Fruit fly (Drosophila melanogaster) whole organism, adult: ENCODE data around the gene Hpd.

Experiments
- CG11617 ChIP-seq: fragments of 200-800 bp; sonication (Bioruptor generic); optimal IDR thresholded peaks from 2 replicates; lab custom pipeline; 2017; ENCODE audit warnings: mild to moderate bottlenecking, missing biosample characterization, missing genetic modification reagents, missing genetic modification characterization
- CG12768 ChIP-seq: fragments of 200-800 bp; sonication (Bioruptor generic); optimal IDR thresholded peaks from 2 replicates; lab custom pipeline; 2017; ENCODE audit warnings: missing biosample characterization, missing genetic modification characterization, mild to moderate bottlenecking, moderate library complexity, missing genetic modification reagents
- CG14711 ChIP-seq: fragments of 200-800 bp; sonication (Bioruptor generic); optimal IDR thresholded peaks from 2 replicates; lab custom pipeline; 2018; ENCODE audit warnings: missing biosample characterization, mild to moderate bottlenecking, missing genetic modification characterization, moderate library complexity
- CG1620 ChIP-seq: fragments of 200-800 bp; sonication (Bioruptor generic); optimal IDR thresholded peaks from 2 replicates; lab custom pipeline; 2016; ENCODE audit warnings: missing biosample characterization, missing genetic modification characterization
- CG33017 ChIP-seq: fragments of 200-800 bp; sonication (Bioruptor generic); optimal IDR thresholded peaks from 2 replicates; lab custom pipeline; 2018; ENCODE audit warnings: missing biosample characterization, mild to moderate bottlenecking, missing genetic modification characterization, moderate library complexity
- CG5204 ChIP-seq: fragments of 200-800 bp; sonication (Bioruptor generic); optimal IDR thresholded peaks from 2 replicates; lab custom pipeline; 2016; ENCODE audit warnings: missing biosample characterization, missing genetic modification characterization
- CG7045 ChIP-seq: fragments of 200-800 bp; sonication (Bioruptor generic); optimal IDR thresholded peaks from 2 replicates; lab custom pipeline; 2017; ENCODE audit warnings: missing biosample characterization, mild to moderate bottlenecking, missing genetic modification characterization
- CG7101 ChIP-seq: fragments of 200-800 bp; sonication (Bioruptor generic); optimal IDR thresholded peaks from 2 replicates; lab custom pipeline; 2018; ENCODE audit warnings: missing biosample characterization, mild to moderate bottlenecking, missing genetic modification characterization, moderate library complexity
- Clk ChIP-seq: fragments of 200-800 bp; sonication (Bioruptor generic); optimal IDR thresholded peaks from 2 replicates; lab custom pipeline; 2017; ENCODE audit warnings: missing biosample characterization, missing genetic modification characterization
- Crg-1 ChIP-seq: fragments of 200-800 bp; sonication (Bioruptor generic); optimal IDR thresholded peaks from 2 replicates; lab custom pipeline; 2016; ENCODE audit warnings: missing biosample characterization, missing genetic modification characterization
- Hr96 ChIP-seq: fragments of 200-800 bp; sonication (Bioruptor generic); optimal IDR thresholded peaks from 2 replicates; lab custom pipeline; 2016; ENCODE audit warnings: missing biosample characterization, missing genetic modification characterization
- Mnt ChIP-seq: fragments of 200-800 bp; sonication (Bioruptor generic); optimal IDR thresholded peaks from 2 replicates; lab custom pipeline; 2016; ENCODE audit warnings: missing biosample characterization, mild to moderate bottlenecking, missing genetic modification characterization
- bab1 ChIP-seq: fragments of 200-800 bp; sonication (Bioruptor generic); optimal IDR thresholded peaks from 3 replicates; lab custom pipeline; 2019; ENCODE audit warnings: missing biosample characterization, mild to moderate bottlenecking, missing genetic modification characterization, moderate library complexity
- cic ChIP-seq: fragments of 200-800 bp; sonication (Bioruptor generic); optimal IDR thresholded peaks from 2 replicates; lab custom pipeline; 2017; ENCODE audit warnings: missing biosample characterization, mild to moderate bottlenecking, missing genetic modification characterization, moderate library complexity
- cnc ChIP-seq, 2 experiments: fragments of >200 bp; optimal IDR thresholded peaks; 2 replicates each; lab custom pipeline; 2017
- kay ChIP-seq: fragments of 200-800 bp; sonication (Bioruptor generic); peaks from one replicate; lab custom pipeline; 2016; ENCODE audit warnings: missing biosample characterization, missing genetic modification characterization, borderline replicate concordance
- ovo ChIP-seq: fragments of 200-800 bp; sonication (Bioruptor generic); optimal IDR thresholded peaks from 2 replicates; lab custom pipeline; 2016; ENCODE audit warnings: missing biosample characterization, missing genetic modification characterization
- pad ChIP-seq: fragments of 200-800 bp; sonication (Bioruptor generic); optimal IDR thresholded peaks from 3 replicates; lab custom pipeline; 2017; ENCODE audit warnings: missing biosample characterization, missing genetic modification characterization, mild to moderate bottlenecking, moderate library complexity, missing genetic modification reagents
- tj ChIP-seq: fragments of 200-800 bp; sonication (Bioruptor generic); optimal IDR thresholded peaks from 3 replicates; lab custom pipeline; 2017; ENCODE audit warnings: missing biosample characterization, mild to moderate bottlenecking, missing genetic modification characterization, moderate library complexity
- toe ChIP-seq: fragments of 200-800 bp; sonication (Bioruptor generic); optimal IDR thresholded peaks from 2 replicates; lab custom pipeline; 2016; ENCODE audit warnings: missing biosample characterization, missing genetic modification characterization

Gene Hpd

DNA sequence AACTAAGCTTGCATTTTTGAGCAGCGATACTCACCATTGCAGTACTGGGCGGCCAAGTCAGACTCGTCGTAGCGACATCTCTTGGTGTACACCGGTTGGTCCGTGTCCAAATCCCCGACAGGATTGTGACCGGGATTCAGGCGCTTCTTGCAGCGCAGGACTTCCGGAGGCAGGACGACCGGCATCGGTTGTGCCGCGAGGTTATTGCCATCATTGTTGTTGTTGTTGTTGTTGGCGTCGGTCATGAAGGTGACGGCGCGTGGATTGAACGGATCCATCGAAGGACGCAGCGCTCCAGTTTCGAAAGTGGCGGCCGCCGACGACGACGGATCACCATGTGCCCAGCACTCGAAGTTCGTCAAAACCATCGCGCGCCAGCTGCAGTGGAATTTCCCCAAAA lies 32.9 kb upstream of the Hpd start:
- TF ChIP-seq CG12768 (GFP tag; lab: Kevin White, UChicago) (no peak), CG1620 (no peak), kay (GFP tag; lab: Kevin White, UChicago) (no peak), toe (no peak), CG5204 (GFP tag; lab: Kevin White, UChicago) (no peak), cic (GFP tag; lab: Kevin White, UChicago) (no peak), Clk (GFP tag; lab: Kevin White, UChicago) (no peak), Hr96 (GFP tag; lab: Kevin White, UChicago) (no peak), CG14711 (no peak), CG33017 (tag; lab: Kevin White, UChicago) (no peak), Mnt (GFP tag; lab: Kevin White, UChicago) (no peak), bab1 (GFP tag; lab: Kevin White, UChicago) (no peak), cnc (optimal IDR thresholded peaks at IDR 0.05; lab: Kevin White, UChicago) (no peak), pad (GFP tag; lab: Kevin White, UChicago) (no peak), CG7101 (tag; lab: Kevin White, UChicago) (no peak), Crg-1 (GFP tag; lab: Kevin White, UChicago) (no peak), CG7045 (no peak), tj (GFP tag; lab: Kevin White, UChicago) (no peak), CG11617 (GFP tag; lab: Kevin White, UChicago) (no peak)

DNA sequence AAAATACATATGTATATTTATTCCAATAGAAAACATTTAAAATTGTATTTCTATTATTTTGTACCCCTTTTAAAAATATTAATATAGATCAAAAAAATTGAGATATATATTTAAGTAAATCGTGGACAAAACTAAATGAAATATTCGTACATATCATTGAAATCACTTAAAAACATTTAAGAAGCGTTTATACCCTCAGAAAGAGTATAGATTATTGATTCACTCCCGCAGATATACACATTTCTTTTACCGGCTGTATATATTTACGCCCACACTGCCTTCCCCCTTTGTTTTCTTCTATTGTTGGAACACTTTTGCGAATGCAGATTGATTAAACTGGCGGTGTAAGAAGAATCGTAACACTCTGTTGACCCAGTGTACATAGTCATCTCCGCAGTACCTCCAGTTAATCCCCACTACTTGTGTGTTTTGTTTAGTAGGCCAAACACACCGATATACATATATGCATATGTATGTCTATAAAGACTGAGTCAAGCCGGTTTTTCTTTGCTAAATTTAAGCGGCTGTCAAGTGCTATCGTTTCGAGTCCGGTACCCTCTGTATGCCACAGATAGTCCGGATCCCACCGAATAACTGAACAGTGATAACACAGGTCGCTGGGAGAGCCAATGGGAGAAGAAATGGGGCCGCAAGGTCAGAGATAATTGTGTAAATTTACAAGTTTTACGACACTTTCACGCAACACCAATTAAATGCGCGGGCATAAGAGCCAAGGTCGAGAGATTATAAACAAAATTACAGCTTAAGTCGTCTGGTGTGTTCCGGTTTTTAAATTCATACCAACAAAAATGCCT lies 32.0 kb upstream of the Hpd start:
- TF ChIP-seq Mnt (GFP tag; lab: Kevin White, UChicago) (peak; percentile 63), tj (GFP tag; lab: Kevin White, UChicago) (no peak), Clk (GFP tag; lab: Kevin White, UChicago) (no peak), cnc (optimal IDR thresholded peaks at IDR 0.05; lab: Kevin White, UChicago) (no peak), CG33017 (tag; lab: Kevin White, UChicago) (peak; percentile 84), bab1 (GFP tag; lab: Kevin White, UChicago) (no peak), cic (GFP tag; lab: Kevin White, UChicago) (peak; percentile 71), CG5204 (GFP tag; lab: Kevin White, UChicago) (peak; percentile 17), CG14711 (peak; percentile 62), CG12768 (GFP tag; lab: Kevin White, UChicago) (peak; percentile 32), CG1620 (peak; percentile 12), CG7101 (tag; lab: Kevin White, UChicago) (peak; percentile 76), Crg-1 (GFP tag; lab: Kevin White, UChicago) (peak; percentile 87), Hr96 (GFP tag; lab: Kevin White, UChicago) (peak; percentile 19), toe (peak; percentile 46), pad (GFP tag; lab: Kevin White, UChicago) (peak; percentile 50), CG7045 (no peak), CG11617 (GFP tag; lab: Kevin White, UChicago) (peak; percentile 41), ovo (GFP tag; lab: Kevin White, UChicago) (peak; percentile 53), kay (GFP tag; lab: Kevin White, UChicago) (peak; percentile 50)

DNA sequence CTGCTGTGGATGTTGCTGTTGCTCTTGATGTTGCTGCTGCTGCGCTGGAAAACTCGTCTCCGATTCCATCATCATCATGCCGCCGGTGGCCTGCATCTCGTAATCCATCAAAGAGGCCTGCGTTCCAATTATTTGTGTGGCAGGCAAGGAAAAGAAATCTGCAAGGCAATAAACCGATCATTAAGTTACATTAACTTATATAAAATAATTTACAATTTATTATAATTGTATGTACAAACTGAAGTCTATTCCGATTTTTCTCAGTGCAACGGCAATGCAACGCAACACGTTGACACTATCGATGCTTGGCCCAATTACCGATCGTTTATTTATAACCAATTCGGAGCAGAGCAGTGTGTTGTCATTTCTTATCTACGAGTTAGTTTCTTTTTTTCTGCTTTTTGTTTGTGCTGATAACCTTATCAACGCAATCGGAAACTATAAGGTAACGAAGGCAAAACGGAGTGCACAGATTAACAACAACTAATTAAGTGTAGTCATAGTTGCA lies 31.4 kb upstream of the Hpd start:
- TF ChIP-seq toe: no peak
- TF ChIP-seq tj (GFP tag; lab: Kevin White, UChicago): peak; percentile 19
- TF ChIP-seq CG14711: no peak
- no peak for TF ChIP-seq CG33017 (tag; lab: Kevin White, UChicago)
- peak; percentile 6 for TF ChIP-seq CG11617 (GFP tag; lab: Kevin White, UChicago)
- TF ChIP-seq Clk (GFP tag; lab: Kevin White, UChicago): peak; percentile 44
- TF ChIP-seq CG5204 (GFP tag; lab: Kevin White, UChicago): no peak
- no peak for TF ChIP-seq pad (GFP tag; lab: Kevin White, UChicago)
- TF ChIP-seq CG7101 (tag; lab: Kevin White, UChicago): no peak
- TF ChIP-seq CG12768 (GFP tag; lab: Kevin White, UChicago): peak; percentile 26
- no peak for TF ChIP-seq CG1620
- TF ChIP-seq bab1 (GFP tag; lab: Kevin White, UChicago): no peak
- peak; percentile 96 for TF ChIP-seq kay (GFP tag; lab: Kevin White, UChicago)
- peak; percentile 30 for TF ChIP-seq Mnt (GFP tag; lab: Kevin White, UChicago)
- TF ChIP-seq Hr96 (GFP tag; lab: Kevin White, UChicago): no peak
- TF ChIP-seq cic (GFP tag; lab: Kevin White, UChicago): peak; percentile 86
- no peak for TF ChIP-seq cnc (optimal IDR thresholded peaks at IDR 0.05; lab: Kevin White, UChicago)
- TF ChIP-seq ovo (GFP tag; lab: Kevin White, UChicago): no peak
- TF ChIP-seq Crg-1 (GFP tag; lab: Kevin White, UChicago): no peak
- peak; percentile 55 for TF ChIP-seq CG7045

DNA sequence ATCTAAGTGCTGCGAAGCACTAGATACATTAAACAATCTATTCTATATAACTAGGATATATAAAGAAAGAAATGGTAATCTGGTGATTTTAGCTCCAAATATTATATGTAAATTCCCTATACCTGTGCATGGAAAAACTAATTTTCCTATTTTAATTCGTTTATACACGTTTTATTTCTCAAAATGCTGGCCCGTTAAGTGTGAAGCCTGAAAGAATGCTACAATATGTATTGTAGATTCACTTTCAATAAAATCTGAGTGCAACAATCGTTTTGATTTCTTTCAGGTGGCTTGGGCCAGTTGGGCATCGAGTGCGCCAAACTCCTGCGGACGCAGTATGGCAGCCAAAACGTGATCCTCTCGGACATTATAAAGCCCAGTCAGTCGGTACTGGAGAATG lies 27.8 kb upstream of the Hpd start:
- no peak for TF ChIP-seq CG7045
- TF ChIP-seq CG12768 (GFP tag; lab: Kevin White, UChicago): no peak
- no peak for TF ChIP-seq CG33017 (tag; lab: Kevin White, UChicago)
- TF ChIP-seq CG7101 (tag; lab: Kevin White, UChicago): no peak
- TF ChIP-seq Crg-1 (GFP tag; lab: Kevin White, UChicago): no peak
- TF ChIP-seq bab1 (GFP tag; lab: Kevin White, UChicago): no peak
- no peak for TF ChIP-seq tj (GFP tag; lab: Kevin White, UChicago)

DNA sequence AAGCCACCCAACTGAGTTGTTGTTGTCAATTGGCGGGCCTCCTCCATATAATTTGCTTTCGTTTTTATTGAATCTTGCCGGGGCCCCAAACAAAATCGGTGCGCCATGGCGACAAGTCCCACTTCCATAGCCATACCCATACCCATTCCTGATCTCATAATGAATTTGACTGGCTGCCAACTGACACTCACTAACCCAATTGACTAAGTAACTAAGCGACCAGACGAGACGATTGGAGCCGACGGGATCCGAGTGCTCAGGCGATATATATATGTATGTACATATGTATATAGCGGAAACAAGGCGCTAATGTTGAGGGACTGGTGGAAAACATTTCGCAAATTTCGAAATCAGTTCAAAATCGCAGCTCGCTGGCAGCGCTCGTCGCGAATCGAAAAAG lies 26.9 kb upstream of the Hpd start, which contains the start of gene Tdh:
Gene Tdh (plus strand): TSS at position 346 of the 400 bp plus-strand sequence.
- no peak for TF ChIP-seq pad (GFP tag; lab: Kevin White, UChicago)
- no peak for TF ChIP-seq cic (GFP tag; lab: Kevin White, UChicago)
- TF ChIP-seq CG7101 (tag; lab: Kevin White, UChicago): no peak
- TF ChIP-seq CG1620: no peak
- no peak for TF ChIP-seq toe
- TF ChIP-seq Mnt (GFP tag; lab: Kevin White, UChicago): no peak
- TF ChIP-seq ovo (GFP tag; lab: Kevin White, UChicago): no peak
- TF ChIP-seq CG5204 (GFP tag; lab: Kevin White, UChicago): no peak
- TF ChIP-seq Clk (GFP tag; lab: Kevin White, UChicago): no peak
- TF ChIP-seq CG33017 (tag; lab: Kevin White, UChicago): no peak
- no peak for TF ChIP-seq bab1 (GFP tag; lab: Kevin White, UChicago)
